Fruit fly (Drosophila melanogaster): ENCODE measurements around the gene Spn77Bc.

Gene Spn77Bc

DNA sequence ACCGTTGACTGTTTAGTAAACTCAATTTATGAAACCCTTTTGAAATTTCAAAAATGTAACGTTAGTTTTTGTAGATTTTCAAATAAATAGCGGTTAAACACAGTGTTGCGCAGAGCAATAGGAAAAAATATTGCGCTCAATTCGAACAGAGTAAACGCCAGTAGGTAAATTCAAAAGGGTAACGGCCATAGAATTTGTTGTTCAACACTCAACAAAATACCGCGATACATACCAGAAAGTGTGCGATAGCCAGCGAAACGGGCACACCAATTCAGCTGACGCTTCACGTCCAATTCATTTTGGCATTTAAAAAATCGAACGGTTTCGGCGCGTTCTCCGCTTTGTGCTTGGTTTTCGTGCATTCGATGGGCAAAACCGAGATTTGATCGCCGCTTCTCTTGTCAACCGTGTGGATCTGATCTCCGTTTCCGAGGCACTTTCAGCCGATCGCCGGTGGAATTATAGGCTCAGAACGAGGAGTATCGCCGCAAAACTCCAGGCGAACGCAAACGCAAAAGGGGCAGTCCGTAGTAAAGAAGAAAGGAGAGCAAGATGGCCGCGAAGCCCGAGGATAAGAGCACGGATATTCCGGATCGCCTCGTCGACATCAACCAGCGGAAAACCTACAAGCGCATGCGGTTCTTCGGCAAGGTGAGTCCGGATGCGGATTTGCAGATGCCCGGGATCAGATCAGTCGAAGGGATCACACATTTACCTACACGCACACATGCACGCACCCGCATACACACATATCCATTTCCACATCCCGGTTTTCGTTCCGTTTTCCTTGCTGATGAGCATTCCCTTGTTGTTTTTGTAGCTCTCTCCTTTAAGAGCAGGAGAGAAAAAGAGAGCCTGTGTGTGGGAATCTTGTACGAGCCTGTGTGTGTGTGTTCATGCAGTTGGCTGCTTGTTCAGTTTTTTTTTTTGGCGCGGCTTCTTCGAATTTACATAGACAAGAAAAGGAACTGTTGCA lies 32.4 kb upstream of the Spn77Bc start (continued):
- TF ChIP-seq CG16813 (GFP tag; IDR thresholded peaks at IDR 0.05; ENCODE audit: partially characterized antibody) (peak; percentile 87), CG2199 (GFP tag; IDR thresholded peaks at IDR 0.05) (0 out of 3 replicates have a peak, but pooled peaks have one; percentile 41), CG1603 (tag; optimal IDR thresholded peaks at IDR 0.05) (peak; percentile 89), ssp (GFP tag; IDR thresholded peaks at IDR 0.05) (peak; percentile 43), NFAT (GFP tag; IDR thresholded peaks at IDR 0.05) (no peak), run (tag; optimal IDR thresholded peaks at IDR 0.05) (no peak), bcd (GFP tag; optimal IDR thresholded peaks at IDR 0.05) (peak; percentile 45), CG11398 (GFP tag; optimal IDR thresholded peaks at IDR 0.05) (no peak), vnd (GFP tag; IDR thresholded peaks at IDR 0.05; ENCODE audit: partially characterized antibody) (peak; percentile 67), Mrtf (GFP tag; IDR thresholded peaks at IDR 0.05) (no peak), CG31224 (GFP tag; IDR thresholded peaks at IDR 0.05) (no peak), vfl (GFP tag; optimal IDR thresholded peaks at IDR 0.05) (peak; percentile 55), H2.0 (GFP tag; IDR thresholded peaks at IDR 0.05) (no peak), Xbp1 (GFP tag; optimal IDR thresholded peaks at IDR 0.05) (peak; percentile 57), nerfin-2 (GFP tag; IDR thresholded peaks at IDR 0.05; ENCODE audit: partially characterized antibody) (peak; percentile 36; the same call in 1 of the 2 replicates), jing (GFP tag; optimal IDR thresholded peaks at IDR 0.05) (no peak), tup (GFP tag; optimal IDR thresholded peaks at IDR 0.05) (no peak), CG12071 (GFP tag; optimal IDR thresholded peaks at IDR 0.05) (no peak), CG6254 (GFP tag; optimal IDR thresholded peaks at IDR 0.05) (peak; percentile 3), org-1 (GFP tag; optimal IDR thresholded peaks at IDR 0.05) (no peak), tna (GFP tag; IDR thresholded peaks at IDR 0.05; ENCODE audit: partially characterized antibody) (peak; percentile 53; the same call in 1 of the 2 replicates), ewg (GFP tag; optimal IDR thresholded peaks at IDR 0.05) (peak; percentile 37), Taf1 (GFP tag; IDR thresholded peaks at IDR 0.05) (no peak), CG8944 (GFP tag; optimal IDR thresholded peaks at IDR 0.05) (peak; percentile 58), maf-S (GFP tag; optimal IDR thresholded peaks at IDR 0.05) (peak; percentile 10), vvl (GFP tag; IDR thresholded peaks at IDR 0.05) (peak; percentile 58), pros (GFP tag; optimal IDR thresholded peaks at IDR 0.05) (no peak), CG1792 (GFP tag; optimal IDR thresholded peaks at IDR 0.05) (peak; percentile 66), fd96Cb (tag; optimal IDR thresholded peaks at IDR 0.05) (no peak), CG6683 (GFP tag; optimal IDR thresholded peaks at IDR 0.05) (no peak), CG12219 (GFP tag; optimal IDR thresholded peaks at IDR 0.05) (no peak), CG1647 (GFP tag; optimal IDR thresholded peaks at IDR 0.05) (peak; percentile 8), hbn (GFP tag; IDR thresholded peaks at IDR 0.05; ENCODE audit: partially characterized antibody) (peak; percentile 85), dpn (GFP tag; optimal IDR thresholded peaks at IDR 0.05) (peak; percentile 58 to 79), stwl (tag; optimal IDR thresholded peaks at IDR 0.05) (peak; percentile 99), CG7745 (tag; optimal IDR thresholded peaks at IDR 0.05) (no peak), twi (tag; optimal IDR thresholded peaks at IDR 0.05) (no peak), Ada2b (GFP tag; IDR thresholded peaks at IDR 0.05) (0 out of 2 replicates have a peak, but pooled peaks have one; percentile 13), Atf-2 (GFP tag; optimal IDR thresholded peaks at IDR 0.05) (peak; percentile 26), da (GFP tag; optimal IDR thresholded peaks at IDR 0.05) (peak; percentile 28), lbe (GFP tag; optimal IDR thresholded peaks at IDR 0.05) (peak; percentile 1), slou (GFP tag; optimal IDR thresholded peaks at IDR 0.05) (no peak), CG4617 (GFP tag; optimal IDR thresholded peaks at IDR 0.05; ENCODE audit: borderline replicate concordance) (peak; percentile 28), Asciz (GFP tag; optimal IDR thresholded peaks at IDR 0.05) (no peak), Dip3 (GFP tag; optimal IDR thresholded peaks at IDR 0.05) (peak; percentile 59), luna (GFP tag; optimal IDR thresholded peaks at IDR 0.05) (peak; percentile 30), zfh2 (GFP tag; optimal IDR thresholded peaks at IDR 0.05) (peak; percentile 54), Fer3 (tag; optimal IDR thresholded peaks at IDR 0.05) (peak; percentile 7)
